Worm (Caenorhabditis elegans) whole organism, early embryonic: ENCODE measurements around the gene ZK867.2.

Experiments
- B0310.2 ChIP-seq: sonication (generic microtip); optimal IDR thresholded peaks from 2 replicates; lab custom pipeline; 2016; ENCODE audit warnings: mild to moderate bottlenecking, missing genetic modification characterization, missing compliant biosample characterization
- F13C5.2 ChIP-seq: sonication (generic microtip); optimal IDR thresholded peaks from 2 replicates; lab custom pipeline; 2017; ENCODE audit warnings: mild to moderate bottlenecking, missing genetic modification characterization, inconsistent platforms, missing compliant biosample characterization
- aly-1 ChIP-seq: sonication (generic microtip); optimal IDR thresholded peaks from 2 replicates; lab custom pipeline; 2016; ENCODE audit warnings: missing genetic modification characterization, missing compliant biosample characterization
- ama-1 ChIP-seq: fragments of 150-350 bp; optimal IDR thresholded peaks from 2 replicates; lab custom pipeline; 2014
- ceh-13 ChIP-seq: fragments of 200-800 bp; sonication (Bioruptor generic); optimal IDR thresholded peaks from 2 replicates; lab custom pipeline; 2018; ENCODE audit warnings: mild to moderate bottlenecking, missing genetic modification characterization, missing compliant biosample characterization
- ceh-36 ChIP-seq: sonication (generic microtip); optimal IDR thresholded peaks from 2 replicates; lab custom pipeline; 2016; ENCODE audit warnings: missing genetic modification characterization, inconsistent platforms, missing compliant biosample characterization
- ets-7 ChIP-seq: sonication (generic microtip); optimal IDR thresholded peaks from 2 replicates; lab custom pipeline; 2016; ENCODE audit warnings: missing genotype, missing genetic modification characterization, missing compliant biosample characterization
- flt-1 ChIP-seq: fragments of 200-800 bp; sonication (Bioruptor generic); IDR thresholded peaks from 2 replicates; pipeline ENCODE4 v1.3.6; 2022; ENCODE audit warnings: missing genetic modification characterization, missing compliant biosample characterization
- hmg-4 ChIP-seq: fragments of 200-800 bp; sonication (Bioruptor generic); optimal IDR thresholded peaks from 2 replicates; lab custom pipeline; 2018; ENCODE audit warnings: mild to moderate bottlenecking, missing genetic modification characterization, missing compliant biosample characterization
- hnd-1 ChIP-seq: sonication (generic microtip); optimal IDR thresholded peaks from 2 replicates; lab custom pipeline; 2016; ENCODE audit warnings: missing genetic modification characterization, missing compliant biosample characterization
- pes-1 ChIP-seq: fragments of 200-800 bp; sonication (Bioruptor generic); IDR thresholded peaks from 2 replicates; pipeline ENCODE4 v1.3.6; 2022; ENCODE audit warnings: missing genetic modification reagents, missing genetic modification characterization, missing compliant biosample characterization
- scrt-1 ChIP-seq: fragments of 200-800 bp; sonication (Bioruptor generic); IDR thresholded peaks from 2 replicates; pipeline ENCODE4 v1.3.6; 2022; ENCODE audit warnings: missing genetic modification characterization, missing compliant biosample characterization
- sea-1 ChIP-seq: fragments of 200-800 bp; sonication (Bioruptor generic); conservative IDR thresholded peaks from 2 replicates; pipeline ENCODE4 v1.3.6; 2022; ENCODE audit warnings: missing genetic modification characterization, missing compliant biosample characterization
- tbx-11 ChIP-seq: fragments of 200-800 bp; sonication (Bioruptor generic); IDR thresholded peaks from 2 replicates; pipeline ENCODE4 v1.3.6; 2022; ENCODE audit warnings: missing genetic modification characterization, missing compliant biosample characterization
- tbx-37 ChIP-seq: fragments of 200-800 bp; sonication (Bioruptor generic); conservative IDR thresholded peaks from 2 replicates; pipeline ENCODE4 v1.3.6; 2022; ENCODE audit warnings: missing genetic modification reagents, missing genetic modification characterization, missing compliant biosample characterization
- tra-4 ChIP-seq: sonication (generic microtip); optimal IDR thresholded peaks from 2 replicates; lab custom pipeline; 2017; ENCODE audit warnings: missing genetic modification characterization, missing compliant biosample characterization

ZK867.2 gene

DNA sequence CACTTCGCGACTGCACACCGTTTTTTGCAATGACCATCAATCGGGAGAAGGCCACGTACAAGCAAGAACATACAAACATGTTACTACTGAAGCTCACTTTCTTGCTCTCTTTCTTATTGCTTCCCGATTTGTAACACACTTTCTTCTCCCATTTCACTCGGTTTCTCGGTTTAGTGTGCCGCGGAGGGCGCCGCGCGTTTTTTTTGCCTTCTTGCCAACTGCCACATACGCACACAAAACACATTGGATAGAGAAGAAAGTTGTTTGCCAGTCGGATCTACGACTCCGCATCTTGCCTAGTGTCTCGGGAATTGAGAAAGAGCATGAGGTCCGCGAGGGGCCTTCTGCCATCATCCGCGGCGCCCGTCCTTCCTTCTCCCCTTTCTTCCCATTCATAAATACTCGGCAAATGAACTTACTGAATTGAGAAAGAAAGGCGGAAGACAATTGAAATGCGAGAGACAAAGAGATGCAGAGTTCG lies 28.2 kb downstream of the ZK867.2 start:
- no peak for TF ChIP-seq ceh-13 (GFP tag; lab: Kevin White, UChicago)
- TF ChIP-seq hmg-4 = peak; percentile 48

DNA sequence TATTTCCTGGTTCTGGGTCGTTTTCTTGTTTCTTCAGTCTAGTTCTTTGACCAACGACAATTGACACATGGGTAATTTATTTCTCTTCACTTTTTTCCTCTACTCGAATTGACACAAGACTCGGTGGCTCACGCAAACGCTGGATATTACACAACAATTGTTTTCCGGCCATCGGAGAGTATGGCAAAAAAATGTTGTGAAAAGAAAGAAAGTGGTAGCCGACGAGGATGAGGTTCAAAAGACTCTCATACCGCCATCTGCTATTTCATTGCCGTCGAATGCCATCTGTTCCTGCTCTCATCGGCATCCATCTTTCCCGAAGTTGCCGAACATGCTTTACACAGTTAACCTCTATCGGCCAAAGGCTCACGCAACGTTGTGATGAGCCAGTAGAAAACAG lies 30.2 kb downstream of the ZK867.2 start:
- TF ChIP-seq F13C5.2 (tag; lab: Kevin White, UChicago) = no peak

DNA sequence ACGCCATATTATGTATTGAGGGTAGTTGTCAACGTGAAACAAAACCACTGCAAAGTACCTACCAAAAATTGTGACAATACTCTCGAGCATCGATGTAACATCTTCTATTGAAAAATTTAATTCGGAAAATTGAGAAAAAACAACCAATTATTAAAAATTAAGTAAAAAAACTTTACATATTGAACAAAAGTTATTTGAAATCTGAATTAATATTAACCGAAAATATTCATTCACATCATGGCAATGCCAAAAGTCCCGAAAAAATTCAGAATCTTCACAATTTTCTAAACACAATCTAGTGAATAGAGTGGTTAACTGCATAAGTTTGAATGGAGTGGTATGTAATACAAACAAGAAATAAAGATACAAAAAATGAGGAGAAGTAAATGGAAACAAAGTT lies 32.0 kb downstream of the ZK867.2 start, which contains the start of gene F46H5.3:
Gene F46H5.3 (minus strand): TSS at position 101 of the 400 bp plus-strand sequence.
- no peak for TF ChIP-seq flt-1 (GFP tag; lab: Robert Waterston, UW)
- no peak for TF ChIP-seq B0310.2
- TF ChIP-seq aly-1 = no peak
- no peak for TF ChIP-seq ama-1 (lab: Kevin White, UChicago)
- no peak for TF ChIP-seq F13C5.2 (tag; lab: Kevin White, UChicago)
- no peak for TF ChIP-seq ceh-36
- TF ChIP-seq tra-4 (tag; lab: Kevin White, UChicago) = no peak
- no peak for TF ChIP-seq ceh-13 (GFP tag; lab: Kevin White, UChicago)
- TF ChIP-seq ets-7 (tag; lab: Kevin White, UChicago) = no peak
- TF ChIP-seq hmg-4 = no peak
- no peak for TF ChIP-seq scrt-1
- no peak for TF ChIP-seq hnd-1 (tag; lab: Kevin White, UChicago)
- no peak for TF ChIP-seq pes-1 (GFP tag; lab: Robert Waterston, UW)
- no peak for TF ChIP-seq sea-1
- no peak for TF ChIP-seq tbx-37 (GFP tag; lab: Robert Waterston, UW)
- no peak for TF ChIP-seq tbx-11 (GFP tag; lab: Robert Waterston, UW)

DNA sequence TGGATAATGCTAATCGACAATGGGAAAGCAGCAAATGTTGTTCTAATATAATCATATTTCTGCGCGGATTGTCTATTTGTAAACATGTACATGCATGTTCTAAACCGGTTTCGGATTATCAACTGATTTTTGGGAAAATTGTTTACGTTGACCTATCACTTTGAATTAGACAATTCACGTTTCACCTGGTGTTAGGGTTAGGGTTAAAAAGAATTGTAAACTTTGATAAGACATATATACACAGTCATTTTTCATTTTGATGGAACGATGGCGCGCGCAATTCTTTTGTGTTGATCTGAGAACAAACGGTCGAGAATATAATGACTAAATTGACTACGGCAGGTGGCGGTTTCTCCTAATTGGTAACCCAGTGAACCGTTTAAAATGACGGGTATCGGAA lies 35.6 kb downstream of the ZK867.2 start:
- TF ChIP-seq ama-1 (lab: Kevin White, UChicago) (no peak), sea-1 (no peak), ceh-13 (GFP tag; lab: Kevin White, UChicago) (no peak)

DNA sequence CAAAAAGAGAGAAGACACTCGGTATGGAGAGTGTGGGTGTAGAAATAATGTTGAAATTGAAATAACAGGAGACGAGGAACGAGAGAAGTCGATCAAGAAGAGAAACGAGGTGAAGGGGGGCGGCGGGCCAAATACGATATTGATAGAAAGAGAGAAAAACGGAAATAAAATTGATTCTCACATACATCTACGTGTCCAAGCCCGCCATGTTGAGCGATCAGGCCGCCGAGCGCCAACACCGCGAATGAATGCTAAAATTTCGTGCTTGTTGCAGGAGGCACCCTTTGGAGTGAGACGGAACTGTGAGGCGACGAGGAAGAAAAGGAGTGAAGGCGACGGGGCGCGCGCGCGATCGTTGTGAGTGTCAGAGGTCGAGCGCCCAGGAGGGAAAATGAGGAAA lies 36.4 kb downstream of the ZK867.2 start, which contains the start of gene F46H5.7:
Gene F46H5.7 (minus strand): TSS at position 106 of the 400 bp plus-strand sequence.
- no peak for TF ChIP-seq F13C5.2 (tag; lab: Kevin White, UChicago)

DNA sequence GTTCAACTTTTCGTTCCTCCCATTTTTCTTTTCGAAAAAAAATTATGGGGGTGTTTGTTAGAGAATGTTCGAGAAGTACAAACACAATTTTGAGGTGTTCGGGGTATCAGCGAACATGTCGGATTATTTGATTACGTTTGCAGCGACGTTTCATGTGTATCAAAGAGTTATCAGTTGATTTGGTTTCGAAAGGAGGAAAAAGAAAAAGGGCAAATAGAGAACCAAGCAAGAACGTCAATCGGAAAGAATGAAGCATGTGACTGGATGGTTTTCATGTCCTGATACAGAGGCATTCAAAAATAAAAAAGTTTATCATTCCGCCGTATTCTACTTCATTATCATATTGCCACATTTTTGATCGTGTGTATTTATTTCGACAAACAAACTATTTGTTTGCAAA lies 38.2 kb downstream of the ZK867.2 start:
- TF ChIP-seq aly-1 (no peak), hmg-4 (no peak), B0310.2 (no peak), sea-1 (no peak), ceh-13 (GFP tag; lab: Kevin White, UChicago) (no peak), flt-1 (GFP tag; lab: Robert Waterston, UW) (no peak)

DNA sequence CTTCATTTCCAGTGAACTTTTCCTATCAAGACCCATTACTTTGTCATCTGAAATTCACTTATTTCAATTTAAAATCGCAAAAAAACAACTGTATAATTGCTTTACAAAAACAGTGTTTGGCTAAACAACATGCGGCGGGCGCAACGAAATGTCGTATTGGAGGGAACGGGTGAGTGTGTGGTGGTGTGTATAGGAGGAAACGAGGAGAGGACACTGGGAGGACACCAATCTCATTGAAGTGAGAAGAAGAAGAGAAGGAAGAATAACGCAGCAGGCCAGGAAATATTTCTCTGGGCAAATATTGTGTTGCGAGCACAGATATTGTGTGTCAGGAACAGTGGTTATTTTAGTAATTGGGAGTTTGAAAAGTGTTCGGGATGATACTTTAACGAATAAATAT lies 48.0 kb downstream of the ZK867.2 start, which contains the start of gene F46H5.4:
Gene F46H5.4 (minus strand): TSS at position 53 of the 400 bp plus-strand sequence.
- TF ChIP-seq scrt-1 (0 out of 2 replicates have a peak, but pooled peaks have one; percentile 21), sea-1 (no peak), F13C5.2 (tag; lab: Kevin White, UChicago) (peak; percentile 53)

DNA sequence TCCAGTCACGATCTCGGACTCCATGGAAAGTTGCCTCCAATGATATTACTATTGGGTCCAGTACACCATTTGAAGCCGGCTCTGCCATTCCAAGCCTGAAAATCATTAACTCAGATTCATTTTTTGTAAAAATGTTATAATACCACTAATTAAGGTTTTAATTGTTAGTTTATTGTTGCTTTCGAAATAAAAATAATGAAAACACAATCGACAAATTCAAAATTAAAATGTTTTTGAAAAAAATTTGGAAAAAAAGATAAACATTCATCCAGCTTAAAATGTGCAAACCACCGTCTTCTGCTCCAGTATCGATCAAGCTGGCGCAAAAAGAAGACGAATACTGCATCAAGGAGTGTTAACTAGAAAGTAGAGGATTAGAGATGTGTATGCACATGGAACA lies 50.4 kb downstream of the ZK867.2 start, which contains the start of gene F46H5.5:
Gene F46H5.5 (minus strand): TSS at position 101 of the 400 bp plus-strand sequence.
- TF ChIP-seq ama-1 (lab: Kevin White, UChicago) (no peak), ets-7 (tag; lab: Kevin White, UChicago) (no peak), flt-1 (GFP tag; lab: Robert Waterston, UW) (no peak), aly-1 (no peak), sea-1 (no peak), hmg-4 (no peak)
